Worm (Caenorhabditis elegans): Measurements from ENCODE around the gene ZC262.2.

ZC262.2 gene

ce11 chrIII:8325574-8326513, 6.0 kb upstream of the ZC262.2 start, which contains the start of gene ZC262.13:
Gene ZC262.13, plus strand, starts transcription at chrIII:8326214.
- TF ChIP-seq Y79H2A.3 (GFP tag; conservative IDR thresholded peaks at IDR 0.05) (peak; percentile 30; the same call in 1 of the 2 replicates), ztf-22 (GFP tag; optimal IDR thresholded peaks at IDR 0.05) (no peak), madf-3 (GFP tag; IDR thresholded peaks at IDR 0.05) (no peak), hmg-1.2 (GFP tag; IDR thresholded peaks at IDR 0.05) (0 out of 2 replicates have a peak, but pooled peaks have one; percentile 17), mcd-1 (GFP tag; IDR thresholded peaks at IDR 0.05) (no peak), Y56A3A.18 (GFP tag; IDR thresholded peaks at IDR 0.05) (0 out of 2 replicates have a peak, but pooled peaks have one; percentile 43), atf-7 (tag; optimal IDR thresholded peaks at IDR 0.05) (peak; percentile 41), die-1 (tag; optimal IDR thresholded peaks at IDR 0.05) (no peak), F10E7.11 (tag; optimal IDR thresholded peaks at IDR 0.05) (no peak), B0336.3 (GFP tag; IDR thresholded peaks at IDR 0.05) (peak; percentile 34; the same call in 1 of the 2 replicates), dox-1 (GFP tag; IDR thresholded peaks at IDR 0.05) (peak; percentile 7; the same call in 1 of the 2 replicates), snpc-1.1 (tag; optimal IDR thresholded peaks at IDR 0.05; ENCODE audit: insufficient read depth) (no peak), cebp-1 (GFP tag; IDR thresholded peaks at IDR 0.05) (peak; percentile 60; the same call in 1 of the 2 replicates), cebp-1 (tag; optimal IDR thresholded peaks at IDR 0.05) (peak; percentile 80), lin-35 (GFP tag; optimal IDR thresholded peaks at IDR 0.05) (peak in 1 of 3 experiments; percentile 11), ekl-4 (GFP tag; IDR thresholded peaks at IDR 0.05) (no peak), nhr-80 (tag; optimal IDR thresholded peaks at IDR 0.05) (peak; percentile 73), madf-10 (tag; optimal IDR thresholded peaks at IDR 0.05) (peak; percentile 2), Y95B8A.8 (GFP tag; IDR thresholded peaks at IDR 0.05) (peak; percentile 79), Y53G8AR.9 (GFP tag; conservative IDR thresholded peaks at IDR 0.05) (0 out of 2 replicates have a peak, but pooled peaks have one; percentile 52), tbx-9 (tag; optimal IDR thresholded peaks at IDR 0.05; ENCODE audit: borderline replicate concordance) (no peak), F55B11.4 (tag; optimal IDR thresholded peaks at IDR 0.05; ENCODE audit: borderline replicate concordance, insufficient read depth) (no peak), aptf-3 (GFP tag; IDR thresholded peaks at IDR 0.05) (no peak), hrde-1 (tag; optimal IDR thresholded peaks at IDR 0.05; ENCODE audit: borderline replicate concordance) (no peak), let-607 (tag; optimal IDR thresholded peaks at IDR 0.05) (peak in 1 of 2 experiments; percentile 42), cebp-2 (GFP tag; IDR thresholded peaks at IDR 0.05) (no peak), nhr-179 (tag; optimal IDR thresholded peaks at IDR 0.05) (no peak), egl-44 (GFP tag; IDR thresholded peaks at IDR 0.05) (0 out of 2 replicates have a peak, but pooled peaks have one; percentile 17), somi-1 (GFP tag; optimal IDR thresholded peaks at IDR 0.05) (no peak), lin-54 (GFP tag; optimal IDR thresholded peaks at IDR 0.05) (peak; percentile 6)

DNA sequence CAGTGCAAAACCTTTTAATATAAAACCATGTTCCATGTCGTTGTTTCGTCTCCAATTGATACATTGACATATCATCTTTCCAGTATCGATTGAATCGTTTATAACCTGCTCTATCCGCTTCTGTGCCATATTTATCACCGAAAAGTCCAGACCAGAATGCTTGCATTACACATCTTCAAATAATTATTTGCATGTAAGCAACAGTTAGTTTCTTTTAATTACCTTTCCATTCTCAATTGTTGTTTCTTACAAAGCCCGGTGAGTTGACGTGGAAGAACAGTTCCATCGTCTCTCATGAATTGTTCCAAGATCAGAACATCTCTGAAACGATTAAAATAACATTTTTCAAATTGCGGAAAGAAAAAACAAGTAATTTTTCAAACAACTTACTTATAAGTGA, 651 bp upstream of the ZC262.2 start, which contains the start of gene iglr-2:
TSS of gene iglr-2 (minus strand) at position 101 of the 400 bp plus-strand sequence.
- TF ChIP-seq Y53G8AR.9 (GFP tag; conservative IDR thresholded peaks at IDR 0.05) (no peak), K11D2.4 (GFP tag; IDR thresholded peaks at IDR 0.05) (no peak), lin-40 (tag; optimal IDR thresholded peaks at IDR 0.05) (no peak), mxl-1 (tag; optimal IDR thresholded peaks at IDR 0.05) (no peak), mel-28 (tag; optimal IDR thresholded peaks at IDR 0.05; ENCODE audit: borderline replicate concordance) (no peak), atf-7 (tag; optimal IDR thresholded peaks at IDR 0.05) (no peak), madf-10 (tag; optimal IDR thresholded peaks at IDR 0.05) (no peak), let-526 (GFP tag; IDR thresholded peaks at IDR 0.05) (no peak), nfya-2 (GFP tag; IDR thresholded peaks at IDR 0.05) (no peak), repo-1 (tag; optimal IDR thresholded peaks at IDR 0.05) (no peak), hrde-1 (tag; optimal IDR thresholded peaks at IDR 0.05; ENCODE audit: borderline replicate concordance) (no peak), ets-4 (GFP tag; optimal IDR thresholded peaks at IDR 0.05) (no peak), snpc-3.4 (tag; optimal IDR thresholded peaks at IDR 0.05) (no peak), aptf-2 (GFP tag; conservative IDR thresholded peaks at IDR 0.05) (no peak)
